Fruit fly (Drosophila melanogaster) whole organism, embryonic: ENCODE measurements around the gene Inx7.

Source experiments
- Abd-B ChIP-seq: fragments of 200-800 bp; sonication (Bioruptor generic); optimal IDR thresholded peaks from 2 replicates; lab custom pipeline; 2018; ENCODE audit warnings: missing biosample characterization, mild to moderate bottlenecking, missing genetic modification characterization, moderate library complexity
- Awh ChIP-seq: fragments of 200-800 bp; sonication (Bioruptor generic); IDR thresholded peaks from 2 replicates; pipeline ENCODE4, ENCODE4 v1.3.6; 2022; ENCODE audit warnings: missing biosample characterization, missing genetic modification characterization
- CG10147 ChIP-seq: fragments of 200-800 bp; sonication (Bioruptor generic); optimal IDR thresholded peaks from 2 replicates; lab custom pipeline; 2019; ENCODE audit warnings: missing biosample characterization, mild to moderate bottlenecking, missing genetic modification characterization, moderate library complexity
- CG10267 ChIP-seq: fragments of 200-800 bp; sonication (Bioruptor generic); optimal IDR thresholded peaks from 2 replicates; lab custom pipeline; 2018; ENCODE audit warnings: missing biosample characterization, mild to moderate bottlenecking, missing genetic modification characterization, moderate library complexity
- CG12071 ChIP-seq: fragments of 200-800 bp; sonication (Bioruptor generic); optimal IDR thresholded peaks from 3 replicates; lab custom pipeline; 2018; ENCODE audit warnings: missing biosample characterization, mild to moderate bottlenecking, missing genetic modification characterization
- CG13424 ChIP-seq: fragments of 200-800 bp; sonication (Bioruptor generic); optimal IDR thresholded peaks from 2 replicates; lab custom pipeline; 2019; ENCODE audit warnings: missing biosample characterization, mild to moderate bottlenecking, missing genetic modification characterization, moderate library complexity
- CG13624 ChIP-seq: fragments of 200-800 bp; sonication (Bioruptor generic); optimal IDR thresholded peaks from 2 replicates; lab custom pipeline; 2016; ENCODE audit warnings: missing biosample characterization, missing genetic modification characterization
- CG14667 ChIP-seq: fragments of 200-800 bp; sonication (Bioruptor generic); IDR thresholded peaks from 2 replicates; pipeline ENCODE4 v1.3.6; 2022; ENCODE audit warnings: missing biosample characterization, missing genetic modification characterization
- CG15479 ChIP-seq: fragments of 200-800 bp; sonication (Bioruptor generic); optimal IDR thresholded peaks from 3 replicates; lab custom pipeline; 2019; ENCODE audit warnings: missing biosample characterization, mild to moderate bottlenecking, missing genetic modification characterization, moderate library complexity
- CG16815 ChIP-seq: fragments of 200-800 bp; sonication (Bioruptor generic); optimal IDR thresholded peaks from 3 replicates; lab custom pipeline; 2017; ENCODE audit warnings: missing biosample characterization, mild to moderate bottlenecking, missing genetic modification characterization
- CG17328 ChIP-seq: fragments of 200-800 bp; sonication (Bioruptor generic); IDR thresholded peaks from 2 replicates; pipeline ENCODE4 v1.3.6; 2022; ENCODE audit warnings: missing biosample characterization, missing genetic modification characterization
- CG17568 ChIP-seq: fragments of 200-800 bp; sonication (Bioruptor generic); optimal IDR thresholded peaks from 2 replicates; lab custom pipeline; 2018; ENCODE audit warnings: missing biosample characterization, mild to moderate bottlenecking, missing genetic modification characterization, moderate library complexity
- CG18011 ChIP-seq: fragments of 200-800 bp; sonication (Bioruptor generic); optimal IDR thresholded peaks from 2 replicates; lab custom pipeline; 2017; ENCODE audit warnings: missing biosample characterization, missing genetic modification characterization, mild to moderate bottlenecking, moderate library complexity, missing genotype
- CG2199 ChIP-seq: fragments of 200-800 bp; sonication (Bioruptor generic); IDR thresholded peaks from 3 replicates; pipeline ENCODE4 v1.3.6; 2022; ENCODE audit warnings: missing biosample characterization, missing genetic modification characterization
- CG2678 ChIP-seq: fragments of 200-800 bp; sonication (Bioruptor generic); optimal IDR thresholded peaks from 3 replicates; lab custom pipeline; 2019; ENCODE audit warnings: missing biosample characterization, mild to moderate bottlenecking, missing genetic modification characterization, moderate library complexity
- CG2875 ChIP-seq: fragments of 200-800 bp; sonication (Bioruptor generic); optimal IDR thresholded peaks from 2 replicates; lab custom pipeline; 2017; ENCODE audit warnings: missing biosample characterization, mild to moderate bottlenecking, missing genetic modification characterization, missing genetic modification reagents
- CG3163 ChIP-seq: fragments of 200-800 bp; sonication (Bioruptor generic); optimal IDR thresholded peaks from 3 replicates; lab custom pipeline; 2016; ENCODE audit warnings: missing biosample characterization, missing genetic modification characterization
- CG34224 ChIP-seq: fragments of 200-800 bp; sonication (Bioruptor generic); IDR thresholded peaks from 3 replicates; pipeline ENCODE4 v1.3.6; 2022; ENCODE audit warnings: missing biosample characterization, missing genetic modification characterization; ENCODE audit not compliant: partially characterized antibody
- CG8924 ChIP-seq: fragments of 200-800 bp; optimal IDR thresholded peaks from 3 replicates; lab custom pipeline; 2019; ENCODE audit warnings: missing biosample characterization, mild to moderate bottlenecking, missing genetic modification characterization, moderate library complexity
- D ChIP-seq, 2 experiments: fragments of 200-800 bp in 1 of 2; fragments of >200 bp in 1 of 2; sonication (Bioruptor generic) in 1 of 2; optimal IDR thresholded peaks; 2 replicates in 1 of 2; 3 replicates in 1 of 2; lab custom pipeline; 2017; ENCODE audit warnings: mild to moderate bottlenecking in 1 of 2, missing biosample characterization in 1 of 2, missing genetic modification characterization in 1 of 2, missing genetic modification reagents in 1 of 2
- Eip74EF ChIP-seq, 2 experiments: fragments of 200-800 bp in 1 of 2; fragments of >200 bp in 1 of 2; sonication (Bioruptor generic) in 1 of 2; optimal IDR thresholded peaks; 2 replicates each; lab custom pipeline; 2017 to 2019; ENCODE audit warnings: missing biosample characterization in 2 of 2, missing genetic modification characterization in 2 of 2, mild to moderate bottlenecking in 1 of 2, moderate library complexity in 1 of 2
- Fer1 ChIP-seq: fragments of 200-800 bp; sonication (Bioruptor generic); optimal IDR thresholded peaks from 2 replicates; lab custom pipeline; 2017; ENCODE audit warnings: missing biosample characterization, mild to moderate bottlenecking, missing genetic modification characterization
- Kr ChIP-seq: fragments of 200-800 bp; sonication (Bioruptor generic); optimal IDR thresholded peaks from 2 replicates; lab custom pipeline; 2017; ENCODE audit warnings: missing biosample characterization, mild to moderate bottlenecking, missing genetic modification characterization
- Rx ChIP-seq: fragments of 200-800 bp; sonication (Bioruptor generic); IDR thresholded peaks from 2 replicates; pipeline ENCODE4 v1.3.6; 2022; ENCODE audit warnings: missing biosample characterization, missing genetic modification characterization
- Stat92E ChIP-seq, 3 experiments: fragments of >200 bp in 2 of 3; fragments of 200-800 bp in 1 of 3; sonication (Bioruptor generic) in 1 of 3; optimal IDR thresholded peaks; 2 replicates each; lab custom pipeline; 2017 to 2019; ENCODE audit warnings: missing biosample characterization in 3 of 3, missing genetic modification characterization in 3 of 3, mild to moderate bottlenecking in 1 of 3, moderate library complexity in 1 of 3
- Trl ChIP-seq, 3 experiments: fragments of >200 bp in 2 of 3; fragments of 200-800 bp in 1 of 3; sonication (Bioruptor generic) in 1 of 3; optimal IDR thresholded peaks; 2 replicates in 1 of 3; 3 replicates in 2 of 3; lab custom pipeline; 2016 to 2017; ENCODE audit warnings: missing biosample characterization in 1 of 3, missing genetic modification characterization in 1 of 3
- Xrp1 ChIP-seq: fragments of 200-800 bp; sonication (Bioruptor generic); IDR thresholded peaks from 2 replicates; pipeline ENCODE4 v1.3.6; 2022; ENCODE audit warnings: missing biosample characterization, missing genetic modification characterization
- ab ChIP-seq: fragments of 200-800 bp; sonication (Bioruptor generic); optimal IDR thresholded peaks from 2 replicates; lab custom pipeline; 2016; ENCODE audit warnings: missing biosample characterization, missing genetic modification characterization
- al ChIP-seq: fragments of 200-800 bp; sonication (Bioruptor generic); IDR thresholded peaks from 2 replicates; pipeline ENCODE4 v1.3.6; 2022; ENCODE audit warnings: missing biosample characterization, missing genetic modification characterization
- bsh ChIP-seq, 2 experiments: fragments of 200-800 bp; sonication (Bioruptor generic); optimal IDR thresholded peaks; 2 replicates each; lab custom pipeline; 2017 to 2018; ENCODE audit warnings: mild to moderate bottlenecking in 2 of 2, missing biosample characterization in 2 of 2, missing genetic modification characterization in 2 of 2, moderate library complexity in 1 of 2
- cas ChIP-seq: fragments of 200-800 bp; sonication (Bioruptor generic); IDR thresholded peaks from 2 replicates; pipeline ENCODE4 v1.3.6; 2022; ENCODE audit warnings: missing biosample characterization, missing genetic modification characterization
- cg ChIP-seq: fragments of 200-800 bp; sonication (Bioruptor generic); optimal IDR thresholded peaks from 3 replicates; lab custom pipeline; 2019; ENCODE audit warnings: missing biosample characterization, mild to moderate bottlenecking, missing genetic modification characterization, moderate library complexity
- dysf ChIP-seq: fragments of 200-800 bp; sonication (Bioruptor generic); IDR thresholded peaks from 3 replicates; pipeline ENCODE4 v1.3.6; 2022; ENCODE audit warnings: missing biosample characterization, missing genetic modification characterization
- gcm ChIP-seq: fragments of 200-800 bp; sonication (Bioruptor generic); optimal IDR thresholded peaks from 2 replicates; lab custom pipeline; 2019; ENCODE audit warnings: missing biosample characterization, mild to moderate bottlenecking, missing genetic modification characterization, moderate library complexity
- gsb ChIP-seq: fragments of 200-800 bp; sonication (Bioruptor generic); IDR thresholded peaks from 2 replicates; pipeline ENCODE4 v1.3.6; 2022; ENCODE audit warnings: missing biosample characterization, missing genetic modification characterization
- jumu ChIP-seq: fragments of 200-800 bp; sonication (Bioruptor generic); optimal IDR thresholded peaks from 3 replicates; lab custom pipeline; 2016; ENCODE audit warnings: missing biosample characterization, missing genetic modification characterization
- klu ChIP-seq: fragments of 200-800 bp; sonication (Bioruptor generic); IDR thresholded peaks from 2 replicates; pipeline ENCODE4 v1.3.6; 2022; ENCODE audit warnings: missing biosample characterization, missing genetic modification characterization
- mam ChIP-seq: fragments of 200-800 bp; sonication (Bioruptor generic); optimal IDR thresholded peaks from 3 replicates; lab custom pipeline; 2016; ENCODE audit warnings: missing biosample characterization, missing genetic modification characterization
- odd ChIP-seq: fragments of 200-800 bp; sonication (Bioruptor generic); optimal IDR thresholded peaks from 2 replicates; lab custom pipeline; 2017; ENCODE audit warnings: missing biosample characterization, mild to moderate bottlenecking, missing genetic modification characterization
- pros ChIP-seq: fragments of 200-800 bp; sonication (Bioruptor generic); optimal IDR thresholded peaks from 3 replicates; lab custom pipeline; 2019; ENCODE audit warnings: missing biosample characterization, mild to moderate bottlenecking, missing genetic modification characterization, moderate library complexity
- sens ChIP-seq: fragments of 200-800 bp; sonication (Bioruptor generic); peaks from one replicate; lab custom pipeline; 2016; ENCODE audit warnings: missing biosample characterization, missing genetic modification characterization
- seq ChIP-seq: fragments of 200-800 bp; sonication (Bioruptor generic); IDR thresholded peaks from 2 replicates; pipeline ENCODE4 v1.3.6; 2022; ENCODE audit warnings: missing biosample characterization, missing genetic modification characterization
- slbo ChIP-seq: fragments of 200-800 bp; sonication (Bioruptor generic); IDR thresholded peaks from 2 replicates; pipeline ENCODE4 v1.3.6; 2022; ENCODE audit warnings: missing biosample characterization, missing genetic modification characterization
- tap ChIP-seq: fragments of 200-800 bp; optimal IDR thresholded peaks from 3 replicates; lab custom pipeline; 2019; ENCODE audit warnings: missing biosample characterization, mild to moderate bottlenecking, missing genetic modification characterization, moderate library complexity
- tll ChIP-seq, 2 experiments: fragments of 200-800 bp in 1 of 2; fragments of >200 bp in 1 of 2; sonication (Bioruptor generic) in 1 of 2; optimal IDR thresholded peaks; 2 replicates each; lab custom pipeline; 2017 to 2019; ENCODE audit warnings: missing biosample characterization in 2 of 2, missing genetic modification characterization in 2 of 2, mild to moderate bottlenecking in 1 of 2, moderate library complexity in 1 of 2
- twi ChIP-seq: fragments of 200-800 bp; optimal IDR thresholded peaks from 2 replicates; lab custom pipeline; 2019; ENCODE audit warnings: missing biosample characterization, mild to moderate bottlenecking, missing genetic modification characterization, moderate library complexity
- yki ChIP-seq: fragments of >200 bp; optimal IDR thresholded peaks from 3 replicates; lab custom pipeline; 2018
- z ChIP-seq: fragments of 200-800 bp; sonication (Bioruptor generic); IDR thresholded peaks from 3 replicates; pipeline ENCODE4 v1.3.6; 2022; ENCODE audit warnings: missing biosample characterization, missing genetic modification characterization

Gene Inx7

DNA sequence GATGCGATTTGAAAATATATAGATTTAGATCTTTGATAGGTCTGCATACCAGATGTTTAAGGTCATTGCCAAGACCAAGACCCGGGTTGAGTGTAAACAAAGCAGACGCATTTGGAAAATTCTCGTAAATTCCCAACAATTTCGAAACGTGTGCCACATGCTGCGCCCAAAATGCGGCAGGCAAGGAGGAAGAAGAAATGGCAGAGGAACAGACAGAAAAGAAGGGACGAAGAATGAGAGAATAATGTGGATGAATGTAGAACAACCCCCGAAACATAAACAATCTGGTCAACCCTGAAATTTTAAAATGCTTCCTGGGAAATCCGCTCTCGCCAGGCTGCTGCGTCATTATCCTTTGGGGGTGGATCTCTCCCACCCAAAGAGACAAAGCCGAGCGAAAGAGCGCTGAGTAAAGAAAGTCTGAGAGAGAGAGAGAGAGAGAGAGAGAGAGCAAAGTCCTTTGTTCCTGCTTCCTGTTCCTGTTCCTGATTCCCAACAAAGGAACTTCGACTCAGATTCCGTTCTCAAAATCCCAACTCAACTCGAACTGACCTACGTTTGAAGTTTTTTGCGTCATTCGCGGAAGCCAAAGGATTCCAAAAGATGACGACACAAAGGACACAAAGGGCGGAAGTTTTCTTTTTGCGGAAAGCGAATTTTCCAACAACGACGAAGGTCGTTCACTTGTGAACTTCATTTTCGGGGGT, 4.6 kb downstream of the Inx7 start (continued):
- TF ChIP-seq tap (no peak), CG14667 (GFP tag; lab: Robert Waterston, UW) (no peak), z (peak; percentile 79), ab (GFP tag; lab: Kevin White, UChicago) (no peak), Eip74EF (GFP tag; optimal IDR thresholded peaks at IDR 0.05; lab: Kevin White, UChicago) (no peak), klu (no peak), gsb (GFP tag; lab: Robert Waterston, UW) (no peak), Abd-B (no peak), cg (no peak), slbo (GFP tag; lab: Robert Waterston, UW) (no peak), CG13624 (GFP tag; lab: Kevin White, UChicago) (no peak), CG2199 (GFP tag; lab: Robert Waterston, UW) (no peak), mam (GFP tag; lab: Kevin White, UChicago) (no peak), D (optimal IDR thresholded peaks at IDR 0.05; lab: Kevin White, UChicago) (peak; percentile 64), D (GFP tag; optimal IDR thresholded peaks at IDR 0.05; lab: Kevin White, UChicago) (peak; percentile 29), dysf (no peak), Awh (GFP tag; lab: Robert Waterston, UW) (no peak), sens (GFP tag; lab: Kevin White, UChicago) (peak; percentile 46), jumu (GFP tag; lab: Kevin White, UChicago) (no peak), CG13424 (tag; lab: Kevin White, UChicago) (no peak), CG3163 (GFP tag; lab: Kevin White, UChicago) (peak; percentile 10), CG18011 (GFP tag; lab: Kevin White, UChicago) (no peak), CG15479 (GFP tag; lab: Kevin White, UChicago) (peak; percentile 32), CG34224 (GFP tag; lab: Robert Waterston, UW) (0 out of 3 replicates have a peak, but pooled peaks have one; percentile 27), twi (tag; lab: Kevin White, UChicago) (peak; percentile 99), CG10267 (tag; lab: Kevin White, UChicago) (no peak), Stat92E (GFP tag; optimal IDR thresholded peaks at IDR 0.05; lab: Kevin White, UChicago) (peak in 1 of 3 experiments; percentile 18), al (GFP tag; lab: Robert Waterston, UW) (no peak), yki (lab: Kevin White, UChicago) (peak; percentile 62), Trl (optimal IDR thresholded peaks at IDR 0.05; lab: Kevin White, UChicago) (peak; percentile 72 to 90), Trl (GFP tag; optimal IDR thresholded peaks at IDR 0.05; lab: Kevin White, UChicago) (no peak), CG16815 (GFP tag; lab: Kevin White, UChicago) (no peak), pros (GFP tag; lab: Kevin White, UChicago) (peak; percentile 98), gcm (GFP tag; lab: Kevin White, UChicago) (no peak), CG17328 (GFP tag; lab: Robert Waterston, UW) (no peak), cas (no peak), odd (no peak), Fer1 (GFP tag; lab: Kevin White, UChicago) (no peak), CG17568 (no peak), bsh (GFP tag; optimal IDR thresholded peaks at IDR 0.05; lab: Kevin White, UChicago) (no peak), Kr (GFP tag; lab: Kevin White, UChicago) (peak; percentile 55), CG2875 (GFP tag; lab: Kevin White, UChicago) (no peak), Xrp1 (GFP tag; lab: Robert Waterston, UW) (no peak), CG12071 (no peak), CG8924 (tag; lab: Kevin White, UChicago) (peak; percentile 0), tll (GFP tag; optimal IDR thresholded peaks at IDR 0.05; lab: Kevin White, UChicago) (peak in 1 of 2 experiments; percentile 13), Rx (no peak), seq (0 out of 2 replicates have a peak, but pooled peaks have one; percentile 43), CG2678 (tag; lab: Kevin White, UChicago) (no peak), CG10147 (GFP tag; lab: Kevin White, UChicago) (no peak)
